Fruit fly (Drosophila melanogaster) whole organism, prepupa: Measurements from ENCODE around the gene CG34238.
A peak's percentile ranks its signal among the peaks of the same experiment; 100 is the strongest.

Source experiments
- Blimp-1 ChIP-seq: fragments of 200-800 bp; sonication (Bioruptor generic); optimal IDR thresholded peaks from 3 replicates; lab custom pipeline; 2017; ENCODE audit warnings: missing biosample characterization, missing genetic modification characterization, mild to moderate bottlenecking, moderate library complexity, missing genetic modification reagents
- CG10631 ChIP-seq: fragments of 200-800 bp; sonication (Bioruptor generic); optimal IDR thresholded peaks from 2 replicates; lab custom pipeline; 2016; ENCODE audit warnings: missing biosample characterization, missing genetic modification characterization
- CG11294 ChIP-seq: fragments of 200-800 bp; sonication (Bioruptor generic); IDR thresholded peaks from 2 replicates; pipeline ENCODE4 v1.3.6; 2022; ENCODE audit warnings: missing biosample characterization, missing genetic modification characterization
- CG11762 ChIP-seq: fragments of 200-800 bp; sonication (Bioruptor generic); optimal IDR thresholded peaks from 3 replicates; lab custom pipeline; 2016; ENCODE audit warnings: missing biosample characterization, missing genetic modification characterization; ENCODE audit not compliant: insufficient read depth
- CG11902 ChIP-seq: fragments of 200-800 bp; sonication (Bioruptor generic); optimal IDR thresholded peaks from 3 replicates; lab custom pipeline; 2016; ENCODE audit warnings: missing biosample characterization, missing genetic modification characterization
- CG15336 ChIP-seq: fragments of 200-800 bp; sonication (Bioruptor generic); IDR thresholded peaks from 2 replicates; pipeline ENCODE4 v1.3.6; 2022; ENCODE audit warnings: missing biosample characterization, missing genetic modification characterization
- CG16779 ChIP-seq: fragments of 200-800 bp; sonication (Bioruptor generic); optimal IDR thresholded peaks from 3 replicates; lab custom pipeline; 2017; ENCODE audit warnings: missing biosample characterization, mild to moderate bottlenecking, missing genetic modification characterization
- CG31627 ChIP-seq: fragments of 200-800 bp; sonication (Bioruptor generic); optimal IDR thresholded peaks from 3 replicates; lab custom pipeline; 2016; ENCODE audit warnings: missing biosample characterization, missing genetic modification characterization
- CG32006 ChIP-seq: fragments of 200-800 bp; sonication (Bioruptor generic); optimal IDR thresholded peaks from 3 replicates; lab custom pipeline; 2017; ENCODE audit warnings: missing biosample characterization, mild to moderate bottlenecking, missing genetic modification characterization
- CG3919 ChIP-seq: fragments of 200-800 bp; sonication (Bioruptor generic); optimal IDR thresholded peaks from 3 replicates; lab custom pipeline; 2016; ENCODE audit warnings: missing biosample characterization, missing genetic modification characterization
- CG4318 ChIP-seq: fragments of 200-800 bp; sonication (Bioruptor generic); optimal IDR thresholded peaks from 3 replicates; lab custom pipeline; 2017; ENCODE audit warnings: missing biosample characterization, mild to moderate bottlenecking, missing genetic modification characterization
- CG6163 ChIP-seq: fragments of 200-800 bp; sonication (Bioruptor generic); IDR thresholded peaks from 3 replicates; pipeline ENCODE4 v1.3.6; 2022; ENCODE audit warnings: missing biosample characterization, missing genetic modification characterization
- CG6276 ChIP-seq: fragments of 200-800 bp; sonication (Bioruptor generic); optimal IDR thresholded peaks from 2 replicates; lab custom pipeline; 2017; ENCODE audit warnings: missing biosample characterization, mild to moderate bottlenecking, missing genetic modification characterization
- CG6792 ChIP-seq: fragments of 200-800 bp; sonication (Bioruptor generic); optimal IDR thresholded peaks from 3 replicates; lab custom pipeline; 2016; ENCODE audit warnings: missing biosample characterization, missing genetic modification characterization
- CG6808 ChIP-seq: fragments of 200-800 bp; sonication (Bioruptor generic); optimal IDR thresholded peaks from 3 replicates; lab custom pipeline; 2017; ENCODE audit warnings: missing biosample characterization, missing genetic modification characterization, mild to moderate bottlenecking, moderate library complexity, missing genetic modification reagents
- CG6854 ChIP-seq: fragments of 200-800 bp; sonication (Bioruptor generic); optimal IDR thresholded peaks from 2 replicates; lab custom pipeline; 2017; ENCODE audit warnings: missing biosample characterization, mild to moderate bottlenecking, missing genetic modification characterization
- CG7368 ChIP-seq: fragments of 200-800 bp; sonication (Bioruptor generic); optimal IDR thresholded peaks from 3 replicates; lab custom pipeline; 2016; ENCODE audit warnings: missing biosample characterization, missing genetic modification characterization
- CG8119 ChIP-seq: fragments of 200-800 bp; sonication (Bioruptor generic); IDR thresholded peaks from 3 replicates; pipeline ENCODE4 v1.3.6; 2022; ENCODE audit warnings: missing biosample characterization, missing genetic modification characterization
- CG8319 ChIP-seq: fragments of 200-800 bp; sonication (Bioruptor generic); optimal IDR thresholded peaks from 3 replicates; lab custom pipeline; 2016; ENCODE audit warnings: missing biosample characterization, missing genetic modification characterization
- CG8632 ChIP-seq: fragments of 200-800 bp; sonication (Bioruptor generic); optimal IDR thresholded peaks from 3 replicates; lab custom pipeline; 2016; ENCODE audit warnings: missing biosample characterization, missing genetic modification characterization
- CG9139 ChIP-seq: fragments of 200-800 bp; sonication (Bioruptor generic); optimal IDR thresholded peaks from 3 replicates; lab custom pipeline; 2017; ENCODE audit warnings: missing biosample characterization, mild to moderate bottlenecking, missing genetic modification characterization
- Eip75B ChIP-seq: fragments of 200-800 bp; sonication (Bioruptor generic); optimal IDR thresholded peaks from 3 replicates; lab custom pipeline; 2016; ENCODE audit warnings: missing biosample characterization, missing genetic modification characterization
- Eip78C ChIP-seq: fragments of 200-800 bp; sonication (Bioruptor generic); peaks from one replicate; lab custom pipeline; 2016; ENCODE audit warnings: missing biosample characterization, missing genetic modification characterization
- Eip93F ChIP-seq: fragments of 200-800 bp; sonication (Bioruptor generic); optimal IDR thresholded peaks from 2 replicates; lab custom pipeline; 2016; ENCODE audit warnings: missing biosample characterization, mild to moderate bottlenecking, missing genetic modification characterization
- Ets96B ChIP-seq: fragments of 200-800 bp; optimal IDR thresholded peaks from 2 replicates; lab custom pipeline; 2019; ENCODE audit warnings: missing biosample characterization, mild to moderate bottlenecking, missing genetic modification characterization, moderate library complexity
- Gug ChIP-seq: fragments of 200-800 bp; sonication (Bioruptor generic); IDR thresholded peaks from 2 replicates; pipeline ENCODE4 v1.3.6; 2022; ENCODE audit warnings: missing biosample characterization, missing genetic modification characterization
- Hr38 ChIP-seq: sonication (Bioruptor generic); optimal IDR thresholded peaks from 2 replicates; lab custom pipeline; 2016; ENCODE audit warnings: missing biosample characterization, missing genetic modification characterization
- Lpt ChIP-seq: fragments of 200-800 bp; sonication (Bioruptor generic); optimal IDR thresholded peaks from 3 replicates; lab custom pipeline; 2016; ENCODE audit warnings: missing biosample characterization, missing genetic modification characterization
- Met ChIP-seq: fragments of 200-800 bp; sonication (Bioruptor generic); optimal IDR thresholded peaks from 3 replicates; lab custom pipeline; 2016; ENCODE audit warnings: missing biosample characterization, missing genetic modification characterization
- OdsH ChIP-seq: fragments of 200-800 bp; sonication (Bioruptor generic); optimal IDR thresholded peaks from 3 replicates; lab custom pipeline; 2016; ENCODE audit warnings: missing biosample characterization, missing genetic modification characterization
- Smox ChIP-seq: fragments of 200-800 bp; sonication (Bioruptor generic); optimal IDR thresholded peaks from 3 replicates; lab custom pipeline; 2016; ENCODE audit warnings: missing biosample characterization, missing genetic modification characterization
- Sox102F ChIP-seq: fragments of 200-800 bp; sonication (Bioruptor generic); optimal IDR thresholded peaks from 2 replicates; lab custom pipeline; 2016; ENCODE audit warnings: missing biosample characterization, mild to moderate bottlenecking, missing genetic modification characterization
- Sox14 ChIP-seq: fragments of 200-800 bp; sonication (Bioruptor generic); optimal IDR thresholded peaks from 3 replicates; lab custom pipeline; 2016; ENCODE audit warnings: missing biosample characterization, missing genetic modification characterization
- Sox15 ChIP-seq: fragments of 200-800 bp; sonication (Bioruptor generic); optimal IDR thresholded peaks from 3 replicates; lab custom pipeline; 2016; ENCODE audit warnings: missing biosample characterization, missing genetic modification characterization
- achi ChIP-seq: fragments of 200-800 bp; sonication (Bioruptor generic); optimal IDR thresholded peaks from 3 replicates; lab custom pipeline; 2016; ENCODE audit warnings: missing biosample characterization, missing genetic modification characterization
- acj6 ChIP-seq: fragments of 200-800 bp; sonication (Bioruptor generic); optimal IDR thresholded peaks from 3 replicates; lab custom pipeline; 2016; ENCODE audit warnings: missing biosample characterization, missing genetic modification characterization
- dsx ChIP-seq: fragments of 200-800 bp; optimal IDR thresholded peaks from 3 replicates; lab custom pipeline; 2019; ENCODE audit warnings: missing biosample characterization, mild to moderate bottlenecking, missing genetic modification characterization, moderate library complexity; ENCODE audit not compliant: poor library complexity, severe bottlenecking
- eg ChIP-seq: fragments of 200-800 bp; sonication (Bioruptor generic); IDR thresholded peaks from 3 replicates; pipeline ENCODE4 v1.3.6; 2022; ENCODE audit warnings: missing biosample characterization, missing genetic modification characterization
- esn ChIP-seq: fragments of 200-800 bp; sonication (Bioruptor generic); optimal IDR thresholded peaks from 2 replicates; lab custom pipeline; 2016; ENCODE audit warnings: missing biosample characterization, mild to moderate bottlenecking, missing genetic modification characterization, moderate library complexity
- fd59A ChIP-seq: fragments of 200-800 bp; sonication (Bioruptor generic); optimal IDR thresholded peaks from 2 replicates; lab custom pipeline; 2017; ENCODE audit warnings: missing biosample characterization, mild to moderate bottlenecking, missing genetic modification characterization, missing genetic modification reagents
- fd85E ChIP-seq: fragments of 200-800 bp; sonication (Bioruptor generic); optimal IDR thresholded peaks from 3 replicates; lab custom pipeline; 2016; ENCODE audit warnings: missing biosample characterization, missing genetic modification characterization
- fkh ChIP-seq: fragments of 200-800 bp; sonication (Bioruptor generic); optimal IDR thresholded peaks from 3 replicates; lab custom pipeline; 2017; ENCODE audit warnings: missing biosample characterization, mild to moderate bottlenecking, missing genetic modification characterization, moderate library complexity
- lz ChIP-seq: fragments of 200-800 bp; sonication (Bioruptor generic); optimal IDR thresholded peaks from 3 replicates; lab custom pipeline; 2016; ENCODE audit warnings: missing biosample characterization, missing genetic modification characterization
- pdm3 ChIP-seq: fragments of 200-800 bp; sonication (Bioruptor generic); optimal IDR thresholded peaks from 3 replicates; lab custom pipeline; 2016; ENCODE audit warnings: missing biosample characterization, missing genetic modification characterization
- salr ChIP-seq, 2 experiments: fragments of 200-800 bp; sonication (Bioruptor generic); optimal IDR thresholded peaks; 3 replicates each; lab custom pipeline; 2016 to 2018; ENCODE audit warnings: missing biosample characterization in 2 of 2, missing genetic modification characterization in 2 of 2, mild to moderate bottlenecking in 1 of 2
- spab ChIP-seq: fragments of 200-800 bp; sonication (Bioruptor generic); optimal IDR thresholded peaks from 2 replicates; lab custom pipeline; 2017; ENCODE audit warnings: missing biosample characterization, mild to moderate bottlenecking, missing genetic modification characterization, missing genetic modification reagents
- ss ChIP-seq, 2 experiments: fragments of 200-800 bp; sonication (Bioruptor generic); optimal IDR thresholded peaks; 2 replicates in 1 of 2; 3 replicates in 1 of 2; lab custom pipeline; 2017 to 2018; ENCODE audit warnings: mild to moderate bottlenecking in 2 of 2, missing biosample characterization in 2 of 2, missing genetic modification characterization in 2 of 2, moderate library complexity in 1 of 2
- svp ChIP-seq: fragments of 200-800 bp; sonication (Bioruptor generic); peaks from one replicate; lab custom pipeline; 2016; ENCODE audit warnings: missing biosample characterization, missing genetic modification characterization
- topi ChIP-seq: fragments of 200-800 bp; sonication (Bioruptor generic); optimal IDR thresholded peaks from 3 replicates; lab custom pipeline; 2016; ENCODE audit warnings: missing biosample characterization, missing genetic modification characterization
- vri ChIP-seq: fragments of 200-800 bp; sonication (Bioruptor generic); optimal IDR thresholded peaks from 3 replicates; lab custom pipeline; 2016; ENCODE audit warnings: missing biosample characterization, mild to moderate bottlenecking, missing genetic modification characterization

The CG34238 gene

DNA sequence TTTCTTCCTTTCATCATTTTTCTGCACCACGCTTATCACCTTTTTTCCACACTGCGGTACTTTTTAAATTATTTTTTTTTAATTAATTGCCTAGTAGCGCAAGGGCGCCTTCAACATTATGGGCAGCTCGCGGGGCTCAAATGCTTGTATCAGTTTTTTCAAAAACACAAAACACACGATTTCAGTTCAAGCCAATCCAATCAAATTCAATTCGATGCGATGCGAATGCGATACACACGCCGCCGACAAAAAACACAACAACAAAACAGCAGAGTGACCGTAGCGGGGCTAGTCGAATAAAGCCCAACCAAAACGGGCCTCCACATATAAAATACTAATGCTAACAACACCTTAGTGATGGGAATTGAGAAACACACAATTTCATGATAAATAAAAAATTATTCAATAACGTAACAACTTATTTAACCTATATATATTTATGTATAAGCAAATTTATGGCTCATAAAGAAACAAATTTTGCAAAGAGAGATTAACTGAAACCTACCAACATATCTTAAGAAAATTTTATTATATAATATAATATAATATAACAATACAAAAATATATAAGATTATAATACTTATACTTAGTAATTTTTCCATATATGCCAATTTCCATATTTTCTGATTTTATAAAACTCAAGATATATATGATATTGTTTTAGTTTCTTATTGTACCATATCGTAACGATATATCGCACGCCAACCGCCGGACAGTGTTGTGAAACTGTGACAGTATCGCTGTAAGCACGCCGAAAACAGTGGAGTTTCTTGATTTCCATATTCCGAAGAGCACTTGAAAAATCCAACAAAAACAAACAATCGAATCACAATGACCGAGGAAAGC, 34.7 kb downstream of the CG34238 start, which contains the start of the genes CG32066 and CG8003:
Gene CG32066, minus strand, starts transcription at position 270 of the 846 bp plus-strand sequence.
Gene CG8003, plus strand, starts transcription at position 732 of the 846 bp plus-strand sequence.
- TF ChIP-seq CG15336 (GFP tag; lab: Robert Waterston, UW) (peak; percentile 24; the same call in 1 of the 2 replicates), Ets96B (no peak), svp (GFP tag; lab: Kevin White, UChicago) (peak; percentile 74), CG11762 (GFP tag; lab: Kevin White, UChicago) (no peak), CG11902 (GFP tag; lab: Kevin White, UChicago) (no peak), ss (GFP tag; optimal IDR thresholded peaks at IDR 0.05; lab: Kevin White, UChicago) (peak; percentile 5 to 44), CG6792 (peak; percentile 1), Sox102F (GFP tag; lab: Kevin White, UChicago) (peak; percentile 59), Smox (GFP tag; lab: Kevin White, UChicago) (peak; percentile 39), esn (GFP tag; lab: Kevin White, UChicago) (peak; percentile 32), CG32006 (GFP tag; lab: Kevin White, UChicago) (peak; percentile 35), vri (GFP tag; lab: Kevin White, UChicago) (peak; percentile 36), Sox14 (GFP tag; lab: Kevin White, UChicago) (peak; percentile 3), CG11294 (GFP tag; lab: Robert Waterston, UW) (no peak), CG7368 (GFP tag; lab: Kevin White, UChicago) (no peak), fkh (GFP tag; lab: Kevin White, UChicago) (peak; percentile 28), fd85E (GFP tag; lab: Kevin White, UChicago) (no peak), pdm3 (GFP tag; lab: Kevin White, UChicago) (no peak), Hr38 (GFP tag; lab: Kevin White, UChicago) (no peak), salr (GFP tag; optimal IDR thresholded peaks at IDR 0.05; lab: Kevin White, UChicago) (no peak), CG8319 (GFP tag; lab: Kevin White, UChicago) (no peak), CG9139 (GFP tag; lab: Kevin White, UChicago) (peak; percentile 42), acj6 (GFP tag; lab: Kevin White, UChicago) (no peak), Lpt (no peak), CG8632 (GFP tag; lab: Kevin White, UChicago) (peak; percentile 0), CG6854 (GFP tag; lab: Kevin White, UChicago) (peak; percentile 78), CG6276 (GFP tag; lab: Kevin White, UChicago) (peak; percentile 13), spab (no peak), CG3919 (GFP tag; lab: Kevin White, UChicago) (peak; percentile 26), CG16779 (tag; lab: Kevin White, UChicago) (peak; percentile 28), Met (GFP tag; lab: Kevin White, UChicago) (peak; percentile 7), fd59A (no peak), CG6163 (peak; percentile 49; the same call in 1 of the 3 replicates), lz (GFP tag; lab: Kevin White, UChicago) (peak; percentile 21), Eip93F (GFP tag; lab: Kevin White, UChicago) (peak; percentile 79), Eip75B (GFP tag; lab: Kevin White, UChicago) (peak; percentile 30), CG31627 (no peak), OdsH (GFP tag; lab: Kevin White, UChicago) (peak; percentile 29), Blimp-1 (GFP tag; lab: Kevin White, UChicago) (no peak), Eip78C (GFP tag; lab: Kevin White, UChicago) (peak; percentile 78), CG10631 (peak; percentile 66), Sox15 (GFP tag; lab: Kevin White, UChicago) (no peak), achi (GFP tag; lab: Kevin White, UChicago) (peak; percentile 38), dsx (GFP tag; lab: Kevin White, UChicago) (no peak), eg (peak; percentile 49; the same call in 2 of the 3 replicates), CG6808 (peak; percentile 26), Gug (GFP tag; lab: Robert Waterston, UW) (no peak), topi (GFP tag; lab: Kevin White, UChicago) (peak; percentile 43), CG8119 (GFP tag; lab: Robert Waterston, UW) (peak; percentile 44; the same call in 1 of the 3 replicates), CG4318 (no peak)
